Worm (Caenorhabditis elegans): ENCODE results near the gene B0454.6.

B0454.6 gene

DNA sequence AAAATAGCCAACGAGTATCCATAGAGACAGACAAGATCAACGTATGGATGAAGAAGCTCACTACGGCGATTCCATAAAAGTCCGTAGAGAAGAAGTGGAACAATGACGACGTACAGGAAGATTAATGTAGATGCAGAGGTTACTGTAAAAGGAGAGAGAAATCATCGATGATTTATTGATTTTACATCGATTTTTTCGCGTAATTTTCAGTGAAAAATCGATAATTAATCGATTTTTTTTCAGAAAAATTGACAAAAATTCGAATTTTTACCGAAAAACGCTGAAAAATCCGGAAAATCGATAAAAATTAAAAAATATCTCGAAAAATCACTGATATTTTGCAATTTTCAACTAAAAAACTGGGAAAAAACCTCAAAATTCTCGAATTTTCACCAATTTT is 33.8 kb downstream of the B0454.6 start:
- no peak for TF ChIP-seq unc-62 (GFP tag; optimal IDR thresholded peaks at IDR 0.05)

DNA sequence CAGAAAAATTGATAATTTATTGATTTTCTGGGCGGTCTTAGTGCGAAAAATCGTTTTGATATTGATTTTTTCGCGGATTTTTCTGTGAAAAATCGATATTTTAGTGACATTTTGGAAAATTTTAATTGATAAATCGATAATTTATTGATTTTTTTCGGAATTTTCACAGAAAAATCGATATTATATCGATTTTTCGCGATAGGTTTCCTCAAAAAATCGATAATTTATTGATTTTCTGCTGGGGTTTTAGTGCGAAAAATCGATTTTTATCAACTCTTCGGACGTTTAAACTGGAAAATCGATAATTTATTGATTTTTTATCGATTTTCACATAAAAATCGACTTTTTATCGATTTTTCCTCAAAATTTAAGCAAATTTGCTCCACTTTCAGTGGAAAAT is 34.9 kb downstream of the B0454.6 start:
- TF ChIP-seq unc-62 (GFP tag; optimal IDR thresholded peaks at IDR 0.05), result no peak

DNA sequence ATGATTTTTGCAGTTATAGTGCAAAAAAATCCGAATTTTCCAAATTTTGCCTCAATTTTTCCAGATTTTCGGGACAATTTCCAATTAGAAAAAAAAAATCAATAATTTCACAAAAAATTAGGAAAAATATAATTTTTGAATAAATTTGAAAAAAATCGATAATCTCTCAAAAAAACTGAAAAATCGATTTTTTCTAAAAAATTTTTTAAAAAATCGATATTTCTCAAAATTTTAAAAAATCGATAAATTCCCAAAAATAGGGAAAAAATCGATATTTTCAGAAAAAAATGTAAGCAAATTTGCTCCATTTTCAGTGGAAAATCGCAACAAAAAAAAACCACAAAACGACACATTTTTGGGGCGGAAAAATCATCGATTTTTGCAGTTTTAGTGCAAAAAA is 35.3 kb downstream of the B0454.6 start:
- TF ChIP-seq unc-62 (GFP tag; optimal IDR thresholded peaks at IDR 0.05), result no peak

DNA sequence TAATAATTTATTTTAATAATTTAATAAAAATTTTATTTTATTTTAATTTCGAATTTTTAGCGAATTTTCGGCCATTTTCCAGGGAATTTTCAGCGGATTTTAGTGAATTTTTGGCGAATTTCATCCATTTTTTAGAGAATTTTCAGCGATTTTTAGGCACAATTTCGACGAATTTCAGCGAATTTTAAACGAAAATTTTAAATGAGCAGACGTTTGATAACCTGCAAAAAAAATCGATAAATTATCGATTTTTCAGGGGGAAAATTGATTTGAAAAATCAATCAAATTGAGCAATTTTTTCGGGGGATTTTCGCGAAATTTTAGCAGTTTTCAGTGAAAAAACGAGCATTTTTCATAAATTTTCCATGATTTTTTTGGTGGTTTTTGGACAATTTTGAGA is 36.1 kb downstream of the B0454.6 start:
- no peak for TF ChIP-seq unc-62 (GFP tag; optimal IDR thresholded peaks at IDR 0.05)

DNA sequence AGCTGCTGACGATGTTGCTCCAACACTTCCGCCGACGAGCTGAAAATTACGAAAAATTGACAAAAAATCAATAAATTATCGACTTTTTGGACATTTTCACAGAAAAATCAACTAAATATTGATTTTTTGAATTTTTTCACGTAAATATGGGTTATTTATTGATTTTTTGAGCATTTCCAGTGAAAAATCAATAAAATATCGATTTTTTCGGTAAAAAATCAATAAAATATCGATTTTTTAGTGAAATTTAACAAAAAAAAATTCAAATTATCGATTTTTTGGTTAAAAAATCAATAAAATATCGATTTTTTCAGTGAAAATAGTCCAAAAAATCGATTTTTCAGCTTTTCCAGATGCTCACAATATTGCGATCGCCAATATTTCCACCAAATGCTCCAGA is 37.6 kb downstream of the B0454.6 start:
- no peak for TF ChIP-seq unc-62 (GFP tag; optimal IDR thresholded peaks at IDR 0.05)

DNA sequence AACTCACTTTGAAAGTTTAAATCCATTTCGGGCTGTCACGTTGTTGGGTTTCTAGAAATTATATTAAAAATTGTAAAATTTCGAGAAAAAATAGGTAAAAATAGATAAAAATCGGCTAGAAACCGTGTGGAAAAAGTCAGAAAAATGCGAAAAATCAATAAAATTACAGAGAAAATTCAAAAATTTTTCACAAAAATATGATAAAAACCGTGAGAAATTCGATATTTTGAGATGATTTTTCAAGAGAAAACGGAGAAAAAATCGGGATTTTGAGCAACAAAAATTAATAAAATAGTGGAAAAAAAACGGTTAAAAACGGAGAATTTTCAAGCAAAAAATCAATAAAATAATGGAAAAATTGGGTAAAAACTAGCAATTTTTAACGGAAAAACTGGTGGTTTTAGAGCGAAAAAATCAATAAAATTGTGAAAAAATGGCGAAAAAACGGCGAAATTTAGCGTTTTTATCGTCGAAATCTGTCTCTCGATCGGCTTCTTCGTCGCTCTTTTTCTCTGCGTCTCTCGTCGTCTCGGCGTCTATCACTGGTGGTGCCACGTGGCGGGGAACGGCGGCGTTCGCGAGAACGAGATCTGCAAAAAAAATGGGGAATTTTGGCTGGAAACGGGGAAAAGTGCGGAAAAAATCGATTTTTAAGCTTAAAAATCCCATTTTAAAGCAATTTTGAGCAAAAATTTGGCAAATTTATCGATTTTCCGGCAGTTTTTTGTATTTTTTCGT is 38.6 kb downstream of the B0454.6 start, which contains the start of gene Y25C1A.7:
Gene Y25C1A.7 (minus strand): TSS at position 51 of the 738 bp plus-strand sequence.
- no peak for TF ChIP-seq unc-62 (GFP tag; optimal IDR thresholded peaks at IDR 0.05)

DNA sequence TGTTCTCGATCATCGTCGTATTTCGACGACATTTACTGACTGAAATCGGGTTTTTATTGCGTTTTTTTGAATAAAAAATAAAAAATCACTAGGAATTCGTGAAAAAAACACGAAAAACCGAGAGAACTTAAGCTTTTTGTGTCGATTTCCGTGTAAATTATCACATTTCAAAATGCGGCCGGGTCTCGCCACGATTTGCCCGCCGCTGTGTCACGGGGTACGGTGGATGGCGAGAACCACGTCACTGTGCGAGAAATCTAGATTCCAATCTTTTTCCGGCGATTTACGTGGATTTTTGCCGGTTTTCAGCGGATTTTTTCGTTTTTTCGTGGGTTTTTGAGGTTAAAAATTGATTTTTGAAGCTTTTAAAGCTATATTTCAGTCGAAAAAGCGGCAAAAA is 44.3 kb downstream of the B0454.6 start, which contains the start of gene Y25C1A.8:
Gene Y25C1A.8 (minus strand): TSS at position 45 of the 400 bp plus-strand sequence.
- TF ChIP-seq unc-62 (GFP tag; optimal IDR thresholded peaks at IDR 0.05), result no peak

DNA sequence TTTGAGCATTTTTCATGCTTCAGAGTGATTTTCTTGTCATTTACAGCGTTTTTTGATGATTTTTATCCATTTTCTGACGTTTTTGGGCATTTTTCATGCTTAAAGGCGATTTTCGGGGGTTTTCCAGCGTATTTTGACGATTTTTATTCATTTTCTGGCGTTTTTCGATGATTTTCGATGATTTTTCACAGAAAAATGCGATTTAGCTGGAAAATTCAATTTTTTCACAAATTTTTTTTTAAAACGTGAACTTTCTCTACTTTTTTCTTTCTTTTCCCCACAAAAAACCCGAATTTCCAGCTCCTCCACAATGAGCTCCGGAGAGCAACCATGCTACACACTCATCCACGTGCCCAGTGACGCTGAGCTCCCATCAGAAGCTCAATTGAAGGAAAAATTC is 45.9 kb downstream of the B0454.6 start, which contains the start of gene copb-1:
Gene copb-1 (plus strand): TSS at position 301 of the 400 bp plus-strand sequence.
- TF ChIP-seq unc-62 (GFP tag; optimal IDR thresholded peaks at IDR 0.05), result no peak
